Worm (Caenorhabditis elegans): ENCODE results near the gene fbxa-160.
A peak's percentile ranks its signal among the peaks of the same experiment; 100 is the strongest.

Gene fbxa-160

ce11 chrII:1624572-1624971 is at the start of gene fbxa-160:
Gene fbxa-160, minus strand, starts transcription at chrII:1624672.
- no peak for TF ChIP-seq hmbx-1 (tag; optimal IDR thresholded peaks at IDR 0.05)
- TF ChIP-seq tbx-37 (GFP tag; conservative IDR thresholded peaks at IDR 0.05), result no peak

DNA sequence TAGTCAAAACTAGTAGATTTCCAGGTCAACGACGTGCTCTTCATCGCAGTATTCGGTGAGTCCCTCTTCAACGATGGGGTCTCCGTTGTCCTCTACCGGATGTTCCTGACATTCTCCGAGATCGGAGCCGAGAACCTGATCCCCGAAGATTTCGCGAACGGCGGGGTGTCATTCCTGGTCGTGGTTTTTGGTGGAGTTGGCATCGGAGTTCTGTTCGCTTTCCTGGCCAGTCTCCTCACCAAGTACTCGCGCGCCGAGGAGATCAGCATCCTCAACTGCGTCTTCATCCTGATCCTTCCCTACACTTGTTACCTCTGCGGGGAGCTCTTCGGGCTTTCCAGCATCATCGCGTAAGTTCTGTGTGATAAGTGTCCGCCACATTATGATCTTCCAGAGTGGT is 48.2 kb upstream of the fbxa-160 start:
- no peak for TF ChIP-seq hmg-4 (GFP tag; optimal IDR thresholded peaks at IDR 0.05)
- TF ChIP-seq scrt-1 (GFP tag; IDR thresholded peaks at IDR 0.05), result no peak
- no peak for TF ChIP-seq flt-1 (GFP tag; IDR thresholded peaks at IDR 0.05)
- TF ChIP-seq ceh-13 (GFP tag; optimal IDR thresholded peaks at IDR 0.05), result no peak
- no peak for TF ChIP-seq ama-1 (optimal IDR thresholded peaks at IDR 0.05)
- TF ChIP-seq tbx-11 (GFP tag; IDR thresholded peaks at IDR 0.05), result no peak
- TF ChIP-seq pes-1 (GFP tag; IDR thresholded peaks at IDR 0.05), result no peak
- no peak for TF ChIP-seq F13C5.2 (tag; optimal IDR thresholded peaks at IDR 0.05)
- TF ChIP-seq B0310.2 (tag; optimal IDR thresholded peaks at IDR 0.05), result no peak
- no peak for TF ChIP-seq tra-4 (tag; optimal IDR thresholded peaks at IDR 0.05)
- no peak for TF ChIP-seq hnd-1 (tag; optimal IDR thresholded peaks at IDR 0.05)
- no peak for TF ChIP-seq tbx-37 (GFP tag; conservative IDR thresholded peaks at IDR 0.05)

- TF ChIP-seq scrt-1 (GFP tag; IDR thresholded peaks at IDR 0.05) (no peak), F13C5.2 (tag; optimal IDR thresholded peaks at IDR 0.05) (no peak), sea-1 (GFP tag; conservative IDR thresholded peaks at IDR 0.05) (no peak), tbx-11 (GFP tag; IDR thresholded peaks at IDR 0.05) (no peak), hmg-4 (GFP tag; optimal IDR thresholded peaks at IDR 0.05) (no peak), ets-7 (tag; optimal IDR thresholded peaks at IDR 0.05) (no peak), hmbx-1 (tag; optimal IDR thresholded peaks at IDR 0.05) (no peak)
Observed at ce11 chrII:1670985-1671384, 46.5 kb upstream of the fbxa-160 start.

DNA sequence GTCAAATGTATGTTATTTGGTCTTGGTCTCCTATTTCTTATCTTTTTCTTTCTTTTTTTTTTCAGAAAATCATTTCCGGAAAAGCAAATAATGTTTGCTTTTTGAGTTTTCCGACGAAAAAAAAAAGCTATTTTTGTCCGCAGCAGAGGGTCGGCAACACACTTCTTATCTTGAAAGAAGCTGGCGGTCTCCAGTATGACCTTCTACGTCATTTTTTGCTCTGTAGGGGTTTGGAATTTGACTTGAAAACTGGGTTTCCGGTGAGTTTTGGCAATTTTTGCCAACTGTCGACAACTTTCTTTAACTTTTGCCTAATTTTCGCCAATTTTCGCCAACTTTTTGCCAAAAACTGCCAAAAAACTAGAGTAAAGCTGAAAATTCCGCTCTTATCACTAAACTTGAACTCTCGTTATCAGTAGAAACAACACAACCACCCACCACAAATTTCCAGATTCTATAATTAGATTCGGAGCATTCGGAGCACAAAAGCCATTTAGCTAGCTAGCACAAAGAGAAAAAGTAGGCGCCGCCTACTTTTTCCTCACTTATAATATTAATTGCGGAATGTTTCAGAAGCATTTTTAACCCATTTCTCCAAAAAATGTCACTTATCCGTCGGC is 45.9 kb upstream of the fbxa-160 start, which contains the start of gene nhx-6:
nhx-6 (plus strand) TSS at position 570 of the 620 bp plus-strand sequence.
- TF ChIP-seq ceh-13 (GFP tag; optimal IDR thresholded peaks at IDR 0.05), result no peak
- TF ChIP-seq flt-1 (GFP tag; IDR thresholded peaks at IDR 0.05), result no peak
- TF ChIP-seq hmbx-1 (tag; optimal IDR thresholded peaks at IDR 0.05), result no peak
- TF ChIP-seq ets-7 (tag; optimal IDR thresholded peaks at IDR 0.05), result no peak
- TF ChIP-seq aly-1 (tag; optimal IDR thresholded peaks at IDR 0.05), result no peak
- no peak for TF ChIP-seq tbx-11 (GFP tag; IDR thresholded peaks at IDR 0.05)
- no peak for TF ChIP-seq hnd-1 (tag; optimal IDR thresholded peaks at IDR 0.05)

DNA sequence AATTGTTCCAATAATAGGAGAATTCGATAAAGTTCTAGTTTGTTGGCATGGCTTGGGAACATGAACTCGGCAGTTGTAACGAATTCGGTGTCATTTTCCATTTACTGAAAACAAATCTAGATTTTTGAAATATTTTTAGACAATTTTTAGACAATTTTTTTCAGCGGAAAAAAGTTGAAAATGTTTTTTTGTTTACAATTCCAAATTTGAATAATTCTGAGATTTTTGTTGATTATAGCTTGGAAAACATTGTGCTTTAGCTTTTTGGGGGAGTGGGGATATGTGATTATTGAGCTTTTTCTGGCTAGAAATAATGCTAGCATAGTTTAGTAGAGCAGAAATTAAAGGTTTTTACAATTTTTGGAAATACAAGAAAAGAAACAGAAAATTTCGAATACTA is 44.4 kb upstream of the fbxa-160 start, which contains the start of gene srw-97:
srw-97 (minus strand) TSS at position 101 of the 400 bp plus-strand sequence.
- TF ChIP-seq ama-1 (optimal IDR thresholded peaks at IDR 0.05) (no peak), tbx-37 (GFP tag; conservative IDR thresholded peaks at IDR 0.05) (no peak), sea-1 (GFP tag; conservative IDR thresholded peaks at IDR 0.05) (no peak), hnd-1 (tag; optimal IDR thresholded peaks at IDR 0.05) (no peak)

DNA sequence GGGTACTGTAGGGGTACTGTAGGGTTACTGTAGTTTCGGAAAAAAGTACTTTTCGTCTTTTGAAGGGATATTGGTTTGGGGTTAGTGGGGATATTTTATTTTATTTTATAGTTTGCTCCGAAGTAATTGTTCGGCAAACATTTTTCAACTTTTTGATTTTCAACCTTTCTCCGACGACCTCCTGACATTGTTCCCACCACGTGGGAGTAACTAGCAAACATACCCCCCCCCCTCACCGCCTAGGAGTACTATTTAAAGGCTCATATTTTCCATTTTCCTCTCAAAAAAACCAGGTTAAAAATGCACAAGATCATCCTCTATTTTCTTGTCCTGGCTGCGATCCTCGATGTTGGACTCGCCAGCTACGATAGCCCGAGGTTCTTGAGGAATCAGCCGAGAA is 41.6 kb upstream of the fbxa-160 start, which contains the start of gene srlf-29:
srlf-29 (plus strand) TSS at position 301 of the 400 bp plus-strand sequence.
- TF ChIP-seq ceh-36 (tag; optimal IDR thresholded peaks at IDR 0.05), result no peak
- TF ChIP-seq tbx-11 (GFP tag; IDR thresholded peaks at IDR 0.05), result no peak
- TF ChIP-seq hmbx-1 (tag; optimal IDR thresholded peaks at IDR 0.05), result no peak
- no peak for TF ChIP-seq F13C5.2 (tag; optimal IDR thresholded peaks at IDR 0.05)
- no peak for TF ChIP-seq flt-1 (GFP tag; IDR thresholded peaks at IDR 0.05)
- TF ChIP-seq hmg-4 (GFP tag; optimal IDR thresholded peaks at IDR 0.05), result no peak
- no peak for TF ChIP-seq pes-1 (GFP tag; IDR thresholded peaks at IDR 0.05)
- no peak for TF ChIP-seq ceh-13 (GFP tag; optimal IDR thresholded peaks at IDR 0.05)
- no peak for TF ChIP-seq ama-1 (optimal IDR thresholded peaks at IDR 0.05)
- no peak for TF ChIP-seq scrt-1 (GFP tag; IDR thresholded peaks at IDR 0.05)
- no peak for TF ChIP-seq sea-1 (GFP tag; conservative IDR thresholded peaks at IDR 0.05)
- TF ChIP-seq tra-4 (tag; optimal IDR thresholded peaks at IDR 0.05), result no peak
- TF ChIP-seq aly-1 (tag; optimal IDR thresholded peaks at IDR 0.05), result no peak
- no peak for TF ChIP-seq tbx-37 (GFP tag; conservative IDR thresholded peaks at IDR 0.05)
- TF ChIP-seq ets-7 (tag; optimal IDR thresholded peaks at IDR 0.05), result no peak
- no peak for TF ChIP-seq B0310.2 (tag; optimal IDR thresholded peaks at IDR 0.05)

DNA sequence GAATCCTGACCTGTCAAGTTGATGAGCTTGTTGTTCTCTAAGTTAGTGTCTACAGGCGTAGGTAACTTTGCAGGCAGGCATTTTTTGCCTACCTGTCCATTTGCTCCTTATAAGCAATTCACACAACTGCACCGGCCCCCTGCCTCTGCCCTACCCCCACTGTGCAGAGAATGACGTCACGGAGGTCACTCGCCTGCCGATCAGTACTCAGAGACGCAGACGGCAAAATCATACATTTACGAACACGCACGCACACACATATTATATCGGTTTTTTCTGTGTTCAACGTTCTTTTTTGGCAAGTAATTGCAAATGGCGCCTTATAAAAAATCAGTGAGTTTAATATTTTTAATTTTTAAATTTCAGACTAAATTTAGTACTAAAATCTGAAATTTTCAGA is 39.0 kb upstream of the fbxa-160 start, which contains the start of gene duxl-1:
duxl-1 (plus strand) TSS at position 184 of the 400 bp plus-strand sequence.
- TF ChIP-seq B0310.2 (tag; optimal IDR thresholded peaks at IDR 0.05) (no peak), hmg-4 (GFP tag; optimal IDR thresholded peaks at IDR 0.05) (peak; percentile 16)

DNA sequence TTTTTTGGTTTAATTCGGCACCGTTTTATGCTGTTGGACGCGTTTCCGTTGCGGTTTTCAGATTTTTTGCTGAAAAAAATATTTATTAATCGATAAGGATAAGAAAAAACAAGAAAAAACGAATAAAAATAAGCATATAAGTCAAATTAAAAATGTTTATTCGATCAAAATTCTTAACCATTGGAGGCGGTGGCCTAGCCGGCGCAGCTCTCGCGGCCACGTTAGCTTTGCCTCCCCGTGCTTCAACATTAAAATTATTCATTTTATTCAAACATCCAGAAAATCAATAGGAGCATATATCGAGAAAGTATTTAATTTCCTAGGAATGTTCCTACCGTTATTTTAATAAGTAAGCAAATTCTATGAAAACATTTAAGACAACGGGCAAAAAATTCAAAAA is 38.4 kb upstream of the fbxa-160 start, which contains the start of gene ZC204.14:
ZC204.14 (minus strand) TSS at position 69 of the 400 bp plus-strand sequence.
- TF ChIP-seq ceh-36 (tag; optimal IDR thresholded peaks at IDR 0.05) (no peak), sea-1 (GFP tag; conservative IDR thresholded peaks at IDR 0.05) (no peak), hmg-4 (GFP tag; optimal IDR thresholded peaks at IDR 0.05) (no peak), ceh-13 (GFP tag; optimal IDR thresholded peaks at IDR 0.05) (no peak), B0310.2 (tag; optimal IDR thresholded peaks at IDR 0.05) (no peak), flt-1 (GFP tag; IDR thresholded peaks at IDR 0.05) (no peak), pes-1 (GFP tag; IDR thresholded peaks at IDR 0.05) (no peak), tra-4 (tag; optimal IDR thresholded peaks at IDR 0.05) (no peak), aly-1 (tag; optimal IDR thresholded peaks at IDR 0.05) (no peak), tbx-37 (GFP tag; conservative IDR thresholded peaks at IDR 0.05) (no peak), F13C5.2 (tag; optimal IDR thresholded peaks at IDR 0.05) (no peak)
